ENCODE assay signal across 1 fruit fly cellular context in genomic region chr3R:21097631-21098117, dm6.
TF ChIP-seq lines count a peak whose summit lies in the region.

TSS of gene RhoGAP93B (minus strand) at chr3R:21097827.

TF ChIP-seq in whole organism, embryonic, 481 proteins besides CTCF, POLR2A, EP300 and RAD21 (continued from another document and continues in another):
- TF ChIP-seq stwl (tag; optimal IDR thresholded peaks at IDR 0.05; lab: Kevin White, UChicago) (peak; percentile 87), CG10979 (tag; optimal IDR thresholded peaks at IDR 0.05; lab: Kevin White, UChicago) (peak; percentile 71), pb (GFP tag; optimal IDR thresholded peaks at IDR 0.05; lab: Kevin White, UChicago) (peak; percentile 88), Aef1 (GFP tag; IDR thresholded peaks at IDR 0.05; lab: Robert Waterston, UW) (peak; percentile 96), CG13775 (GFP tag; optimal IDR thresholded peaks at IDR 0.05; lab: Kevin White, UChicago) (peak; percentile 90), crc (GFP tag; optimal IDR thresholded peaks at IDR 0.05; lab: Kevin White, UChicago) (peak; percentile 74), GATAe (GFP tag; conservative IDR thresholded peaks at IDR 0.05; lab: Robert Waterston, UW) (peak; percentile 73; the same call in 1 of the 2 replicates), PHDP (tag; optimal IDR thresholded peaks at IDR 0.05; lab: Kevin White, UChicago) (peak; percentile 84), Stat92E (GFP tag; optimal IDR thresholded peaks at IDR 0.05; lab: Kevin White, UChicago) (peak in 1 of 3 experiments; percentile 54), jumu (GFP tag; optimal IDR thresholded peaks at IDR 0.05; lab: Kevin White, UChicago) (peak; percentile 92), CG6654 (GFP tag; optimal IDR thresholded peaks at IDR 0.05; lab: Kevin White, UChicago) (peak; percentile 32), chif (GFP tag; optimal IDR thresholded peaks at IDR 0.05; lab: Kevin White, UChicago) (peak; percentile 73 to 76), CG10565 (GFP tag; optimal IDR thresholded peaks at IDR 0.05; lab: Kevin White, UChicago) (no peak), CG1233 (GFP tag; optimal IDR thresholded peaks at IDR 0.05; lab: Kevin White, UChicago) (peak; percentile 69), dati (GFP tag; IDR thresholded peaks at IDR 0.05; lab: Robert Waterston, UW) (peak; percentile 52; the same call in 1 of the 2 replicates), cad (GFP tag; optimal IDR thresholded peaks at IDR 0.05; lab: Kevin White, UChicago) (no peak), Hr3 (GFP tag; optimal IDR thresholded peaks at IDR 0.05; lab: Kevin White, UChicago) (peak; percentile 89), Oli (tag; optimal IDR thresholded peaks at IDR 0.05; lab: Kevin White, UChicago) (peak; percentile 63), sens-2 (GFP tag; IDR thresholded peaks at IDR 0.05; lab: Robert Waterston, UW) (peak; percentile 92), ssp (GFP tag; IDR thresholded peaks at IDR 0.05; lab: Robert Waterston, UW) (peak; percentile 90), Dbx (GFP tag; IDR thresholded peaks at IDR 0.05; lab: Robert Waterston, UW) (peak; percentile 97), nau (GFP tag; optimal IDR thresholded peaks at IDR 0.05; lab: Kevin White, UChicago) (no peak), slou (GFP tag; optimal IDR thresholded peaks at IDR 0.05; lab: Kevin White, UChicago) (no peak), Hey (tag; optimal IDR thresholded peaks at IDR 0.05; lab: Kevin White, UChicago) (peak; percentile 2), sima (GFP tag; optimal IDR thresholded peaks at IDR 0.05; lab: Kevin White, UChicago) (peak; percentile 71), CG7745 (tag; optimal IDR thresholded peaks at IDR 0.05; lab: Kevin White, UChicago) (no peak), CG13287 (GFP tag; IDR thresholded peaks at IDR 0.05; lab: Robert Waterston, UW; ENCODE audit: partially characterized antibody) (peak; percentile 100), CG7357 (GFP tag; IDR thresholded peaks at IDR 0.05; lab: Robert Waterston, UW) (peak; percentile 79; the same call in 2 of the 3 replicates), eyg (GFP tag; optimal IDR thresholded peaks at IDR 0.05; lab: Kevin White, UChicago) (peak; percentile 78), hb (GFP tag; IDR thresholded peaks at IDR 0.05; lab: Robert Waterston, UW; ENCODE audit: partially characterized antibody) (peak; percentile 100), cwo (GFP tag; optimal IDR thresholded peaks at IDR 0.05; lab: Kevin White, UChicago) (peak; percentile 71), CG18262 (tag; optimal IDR thresholded peaks at IDR 0.05; lab: Kevin White, UChicago) (peak; percentile 72), CG10209 (GFP tag; optimal IDR thresholded peaks at IDR 0.05; lab: Kevin White, UChicago) (peak; percentile 62), CG14667 (GFP tag; IDR thresholded peaks at IDR 0.05; lab: Robert Waterston, UW) (peak; percentile 91), trh (GFP tag; optimal IDR thresholded peaks at IDR 0.05; lab: Kevin White, UChicago) (peak; percentile 79), CG13296 (GFP tag; optimal IDR thresholded peaks at IDR 0.05; lab: Kevin White, UChicago) (peak; percentile 64), CG34376 (GFP tag; optimal IDR thresholded peaks at IDR 0.05; lab: Kevin White, UChicago) (peak; percentile 80), CG2875 (GFP tag; optimal IDR thresholded peaks at IDR 0.05; lab: Kevin White, UChicago) (peak; percentile 41), mirr (GFP tag; optimal IDR thresholded peaks at IDR 0.05; lab: Kevin White, UChicago) (peak; percentile 62), pho (GFP tag; optimal IDR thresholded peaks at IDR 0.05; lab: Kevin White, UChicago) (peak; percentile 93), CG42726 (GFP tag; IDR thresholded peaks at IDR 0.05; lab: Robert Waterston, UW; ENCODE audit: partially characterized antibody) (peak; percentile 100), CG31224 (GFP tag; IDR thresholded peaks at IDR 0.05; lab: Robert Waterston, UW) (peak; percentile 85), cas (GFP tag; IDR thresholded peaks at IDR 0.05; lab: Robert Waterston, UW) (peak; percentile 85), z (GFP tag; IDR thresholded peaks at IDR 0.05; lab: Robert Waterston, UW) (no peak), Atf-2 (GFP tag; optimal IDR thresholded peaks at IDR 0.05; lab: Kevin White, UChicago) (peak; percentile 72), gem (tag; optimal IDR thresholded peaks at IDR 0.05; lab: Kevin White, UChicago) (peak; percentile 80), Lpt (GFP tag; optimal IDR thresholded peaks at IDR 0.05; lab: Kevin White, UChicago) (no peak), en (GFP tag; optimal IDR thresholded peaks at IDR 0.05; lab: Kevin White, UChicago) (peak; percentile 55), CG8944 (GFP tag; optimal IDR thresholded peaks at IDR 0.05; lab: Kevin White, UChicago) (peak; percentile 81), Xbp1 (GFP tag; optimal IDR thresholded peaks at IDR 0.05; lab: Kevin White, UChicago) (peak; percentile 84), fd96Cb (tag; optimal IDR thresholded peaks at IDR 0.05; lab: Kevin White, UChicago) (peak; percentile 77), gce (GFP tag; IDR thresholded peaks at IDR 0.05; lab: Robert Waterston, UW) (0 out of 3 replicates have a peak, but pooled peaks have one; percentile 48), CG12769 (tag; optimal IDR thresholded peaks at IDR 0.05; lab: Kevin White, UChicago) (no peak), h (optimal IDR thresholded peaks at IDR 0.05; lab: Kevin White, UChicago) (no peak), klu (GFP tag; IDR thresholded peaks at IDR 0.05; lab: Robert Waterston, UW) (peak; percentile 84), Fer2 (tag; optimal IDR thresholded peaks at IDR 0.05; lab: Kevin White, UChicago) (peak; percentile 82), CG2678 (tag; optimal IDR thresholded peaks at IDR 0.05; lab: Kevin White, UChicago) (no peak), C15 (GFP tag; IDR thresholded peaks at IDR 0.05; lab: Robert Waterston, UW) (peak; percentile 85), CG3407 (GFP tag; optimal IDR thresholded peaks at IDR 0.05; lab: Kevin White, UChicago) (no peak), maf-S (GFP tag; optimal IDR thresholded peaks at IDR 0.05; lab: Kevin White, UChicago) (peak; percentile 60), CG12299 (tag; optimal IDR thresholded peaks at IDR 0.05; lab: Kevin White, UChicago) (peak; percentile 83), CG14860 (GFP tag; IDR thresholded peaks at IDR 0.05; lab: Robert Waterston, UW; ENCODE audit: partially characterized antibody) (peak; percentile 100), Drgx (GFP tag; IDR thresholded peaks at IDR 0.05; lab: Robert Waterston, UW) (peak; percentile 82), CG4854 (GFP tag; optimal IDR thresholded peaks at IDR 0.05; lab: Kevin White, UChicago) (peak; percentile 72), NC2α (GFP tag; optimal IDR thresholded peaks at IDR 0.05; lab: Kevin White, UChicago) (peak; percentile 69), CG11093 (GFP tag; IDR thresholded peaks at IDR 0.05; lab: Robert Waterston, UW) (peak; percentile 87), Dref (GFP tag; IDR thresholded peaks at IDR 0.05; lab: Robert Waterston, UW) (peak; percentile 88), Usf (GFP tag; optimal IDR thresholded peaks at IDR 0.05; lab: Kevin White, UChicago) (peak; percentile 34), chn (GFP tag; optimal IDR thresholded peaks at IDR 0.05; lab: Kevin White, UChicago) (peak; percentile 86), CG4282 (GFP tag; optimal IDR thresholded peaks at IDR 0.05; lab: Kevin White, UChicago) (peak; percentile 73), vfl (GFP tag; optimal IDR thresholded peaks at IDR 0.05; lab: Kevin White, UChicago) (no peak), Taf1 (GFP tag; IDR thresholded peaks at IDR 0.05; lab: Robert Waterston, UW) (peak; percentile 80), Hand (GFP tag; optimal IDR thresholded peaks at IDR 0.05; lab: Kevin White, UChicago) (peak; percentile 1), ac (GFP tag; optimal IDR thresholded peaks at IDR 0.05; lab: Kevin White, UChicago) (no peak), Asciz (GFP tag; optimal IDR thresholded peaks at IDR 0.05; lab: Kevin White, UChicago) (no peak), fd3F (GFP tag; optimal IDR thresholded peaks at IDR 0.05; lab: Kevin White, UChicago) (peak; percentile 45), CG1832 (GFP tag; optimal IDR thresholded peaks at IDR 0.05; lab: Kevin White, UChicago) (no peak), lola (GFP tag; optimal IDR thresholded peaks at IDR 0.05; lab: Kevin White, UChicago) (peak in 1 of 3 experiments; percentile 78), scrt (GFP tag; optimal IDR thresholded peaks at IDR 0.05; lab: Kevin White, UChicago) (no peak), CG1792 (GFP tag; optimal IDR thresholded peaks at IDR 0.05; lab: Kevin White, UChicago) (peak; percentile 92), Jarid2 (GFP tag; optimal IDR thresholded peaks at IDR 0.05; lab: Kevin White, UChicago) (peak; percentile 78), Bdp1 (GFP tag; optimal IDR thresholded peaks at IDR 0.05; lab: Kevin White, UChicago) (peak; percentile 86), CG16813 (GFP tag; IDR thresholded peaks at IDR 0.05; lab: Robert Waterston, UW; ENCODE audit: partially characterized antibody) (peak; percentile 100), CG7963 (GFP tag; IDR thresholded peaks at IDR 0.05; lab: Robert Waterston, UW; ENCODE audit: partially characterized antibody) (peak; percentile 99), Lhr (GFP tag; optimal IDR thresholded peaks at IDR 0.05; lab: Kevin White, UChicago) (peak; percentile 94), CG4328 (GFP tag; optimal IDR thresholded peaks at IDR 0.05; lab: Kevin White, UChicago) (peak; percentile 71), Ets97D (GFP tag; optimal IDR thresholded peaks at IDR 0.05; lab: Kevin White, UChicago) (peak; percentile 92), CG17186 (GFP tag; optimal IDR thresholded peaks at IDR 0.05; lab: Kevin White, UChicago) (peak; percentile 91), CG14014 (GFP tag; IDR thresholded peaks at IDR 0.05; lab: Robert Waterston, UW) (peak; percentile 94), B-H2 (GFP tag; optimal IDR thresholded peaks at IDR 0.05; lab: Kevin White, UChicago) (peak; percentile 84), gcm (GFP tag; optimal IDR thresholded peaks at IDR 0.05; lab: Kevin White, UChicago) (peak; percentile 60), Chrac-16 (GFP tag; optimal IDR thresholded peaks at IDR 0.05; lab: Kevin White, UChicago) (peak; percentile 73), tio (GFP tag; optimal IDR thresholded peaks at IDR 0.05; lab: Kevin White, UChicago) (no peak), CG16863 (GFP tag; optimal IDR thresholded peaks at IDR 0.05; lab: Kevin White, UChicago) (peak; percentile 89), sqz (GFP tag; optimal IDR thresholded peaks at IDR 0.05; lab: Kevin White, UChicago) (no peak), sens (GFP tag; lab: Kevin White, UChicago) (peak; percentile 98), HLH54F (GFP tag; optimal IDR thresholded peaks at IDR 0.05; lab: Kevin White, UChicago) (peak; percentile 95), ham (GFP tag; IDR thresholded peaks at IDR 0.05; lab: Robert Waterston, UW) (no peak), CG10147 (GFP tag; optimal IDR thresholded peaks at IDR 0.05; lab: Kevin White, UChicago) (peak; percentile 86), H2.0 (GFP tag; IDR thresholded peaks at IDR 0.05; lab: Robert Waterston, UW) (peak; percentile 78), Spps (tag; optimal IDR thresholded peaks at IDR 0.05; lab: Kevin White, UChicago) (peak; percentile 81), CG12219 (GFP tag; optimal IDR thresholded peaks at IDR 0.05; lab: Kevin White, UChicago) (peak; percentile 8), CG15269 (tag; optimal IDR thresholded peaks at IDR 0.05; lab: Kevin White, UChicago) (no peak), bcd (GFP tag; optimal IDR thresholded peaks at IDR 0.05; lab: Kevin White, UChicago) (peak; percentile 70), CG8478 (optimal IDR thresholded peaks at IDR 0.05; lab: Kevin White, UChicago) (no peak), Antp (GFP tag; optimal IDR thresholded peaks at IDR 0.05; lab: Kevin White, UChicago) (peak; percentile 81), CG1024 (GFP tag; IDR thresholded peaks at IDR 0.05; lab: Robert Waterston, UW) (peak; percentile 84), NfI (GFP tag; optimal IDR thresholded peaks at IDR 0.05; lab: Kevin White, UChicago) (peak; percentile 74), shn (GFP tag; optimal IDR thresholded peaks at IDR 0.05; lab: Kevin White, UChicago) (peak; percentile 93), Side (GFP tag; optimal IDR thresholded peaks at IDR 0.05; lab: Kevin White, UChicago) (peak; percentile 78), zfh2 (GFP tag; optimal IDR thresholded peaks at IDR 0.05; lab: Kevin White, UChicago) (peak; percentile 92), otp (GFP tag; IDR thresholded peaks at IDR 0.05; lab: Robert Waterston, UW) (peak; percentile 90), Lim3 (GFP tag; IDR thresholded peaks at IDR 0.05; lab: Robert Waterston, UW) (peak; percentile 79), mld (GFP tag; IDR thresholded peaks at IDR 0.05; lab: Robert Waterston, UW; ENCODE audit: partially characterized antibody) (peak; percentile 100), pum (GFP tag; optimal IDR thresholded peaks at IDR 0.05; lab: Kevin White, UChicago) (peak; percentile 84), CG11504 (tag; optimal IDR thresholded peaks at IDR 0.05; lab: Kevin White, UChicago) (peak; percentile 81), CG17612 (GFP tag; IDR thresholded peaks at IDR 0.05; lab: Robert Waterston, UW) (peak; percentile 78), p53 (GFP tag; optimal IDR thresholded peaks at IDR 0.05; lab: Kevin White, UChicago) (peak; percentile 56), CG14965 (GFP tag; optimal IDR thresholded peaks at IDR 0.05; lab: Kevin White, UChicago; ENCODE audit: borderline replicate concordance) (peak; percentile 7), CG11398 (GFP tag; optimal IDR thresholded peaks at IDR 0.05; lab: Kevin White, UChicago) (peak; percentile 83), ERR (GFP tag; optimal IDR thresholded peaks at IDR 0.05; lab: Kevin White, UChicago) (peak; percentile 80), Atf6 (GFP tag; IDR thresholded peaks at IDR 0.05; lab: Robert Waterston, UW) (peak; percentile 92), toy (GFP tag; IDR thresholded peaks at IDR 0.05; lab: Robert Waterston, UW) (peak; percentile 68; the same call in 1 of the 2 replicates), dimm (GFP tag; IDR thresholded peaks at IDR 0.05; lab: Robert Waterston, UW) (peak; percentile 73), CG17568 (GFP tag; optimal IDR thresholded peaks at IDR 0.05; lab: Kevin White, UChicago) (no peak), CG43689 (GFP tag; IDR thresholded peaks at IDR 0.05; lab: Robert Waterston, UW) (no peak), grau (tag; optimal IDR thresholded peaks at IDR 0.05; lab: Kevin White, UChicago) (peak; percentile 78), Fer1 (GFP tag; optimal IDR thresholded peaks at IDR 0.05; lab: Kevin White, UChicago) (peak; percentile 88), hkb (optimal IDR thresholded peaks at IDR 0.05; lab: Kevin White, UChicago) (peak; percentile 88), hkb (GFP tag; IDR thresholded peaks at IDR 0.05; lab: Robert Waterston, UW) (peak; percentile 92), lab (GFP tag; optimal IDR thresholded peaks at IDR 0.05; lab: Kevin White, UChicago) (peak; percentile 91)
